Worm (Caenorhabditis elegans): ENCODE data around the gene F52E1.5.

DNA sequence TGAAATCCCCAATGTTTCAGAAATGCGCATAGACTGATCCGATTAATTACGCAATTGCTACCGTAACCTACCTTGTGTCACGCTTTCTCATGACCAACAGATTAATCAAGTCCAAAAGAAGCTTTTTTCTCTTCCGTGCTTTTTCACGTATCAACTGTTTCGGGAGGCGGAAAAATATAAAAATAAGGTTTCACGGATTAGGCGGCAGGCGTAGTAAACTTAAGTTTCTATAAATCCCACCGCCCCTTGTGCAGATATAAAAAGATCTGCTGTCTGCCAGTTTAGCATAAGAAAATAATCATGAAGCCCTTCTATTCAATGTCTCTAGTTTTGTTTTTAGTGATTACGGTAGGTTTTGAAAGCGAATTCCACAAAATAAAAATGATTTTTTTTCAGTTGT, 7.8 kb downstream of the F52E1.5 start, which contains the start of gene gcy-7:
- TF ChIP-seq lin-13 (GFP tag; optimal IDR thresholded peaks at IDR 0.05) (no peak), tbx-2 (tag; optimal IDR thresholded peaks at IDR 0.05) (no peak), ces-1 (GFP tag; optimal IDR thresholded peaks at IDR 0.05) (no peak), snpc-4 (tag; optimal IDR thresholded peaks at IDR 0.05) (no peak), nhr-12 (tag; optimal IDR thresholded peaks at IDR 0.05) (no peak), lin-15B (tag; optimal IDR thresholded peaks at IDR 0.05) (no peak), fkh-10 (GFP tag; optimal IDR thresholded peaks at IDR 0.05) (no peak)
